Fruit fly (Drosophila melanogaster) whole organism, pupa: ENCODE data around the gene CG18598.

Experiments used
- CG10348 ChIP-seq: fragments of 200-800 bp; sonication (Bioruptor generic); IDR thresholded peaks from 2 replicates; pipeline ENCODE4 v1.3.6; 2022; ENCODE audit warnings: missing biosample characterization, missing genetic modification characterization
- CG12605 ChIP-seq: fragments of 200-800 bp; sonication (Bioruptor generic); IDR thresholded peaks from 2 replicates; pipeline ENCODE4 v1.3.6; 2022; ENCODE audit warnings: missing biosample characterization, missing genetic modification characterization
- CG13204 ChIP-seq: fragments of 200-800 bp; sonication (Bioruptor generic); optimal IDR thresholded peaks from 2 replicates; lab custom pipeline; 2018; ENCODE audit warnings: missing biosample characterization, mild to moderate bottlenecking, missing genetic modification characterization, moderate library complexity
- CG14655 ChIP-seq: fragments of 200-800 bp; sonication (Bioruptor generic); optimal IDR thresholded peaks from 3 replicates; lab custom pipeline; 2017; ENCODE audit warnings: mild to moderate bottlenecking, missing biosample characterization, missing genetic modification reagents, missing genetic modification characterization
- CG15710 ChIP-seq: fragments of 200-800 bp; sonication (Bioruptor generic); optimal IDR thresholded peaks from 2 replicates; lab custom pipeline; 2018; ENCODE audit warnings: missing biosample characterization, mild to moderate bottlenecking, missing genetic modification characterization, moderate library complexity
- CG17806 ChIP-seq: fragments of 200-800 bp; sonication (Bioruptor generic); optimal IDR thresholded peaks from 2 replicates; lab custom pipeline; 2018; ENCODE audit warnings: missing biosample characterization, mild to moderate bottlenecking, missing genetic modification characterization, moderate library complexity
- CG32121 ChIP-seq: fragments of 200-800 bp; sonication (Bioruptor generic); IDR thresholded peaks from 2 replicates; pipeline ENCODE4 v1.3.6; 2022; ENCODE audit warnings: missing biosample characterization, missing genetic modification characterization
- CG34367 ChIP-seq: fragments of 200-800 bp; sonication (Bioruptor generic); optimal IDR thresholded peaks from 2 replicates; lab custom pipeline; 2018; ENCODE audit warnings: missing biosample characterization, mild to moderate bottlenecking, missing genetic modification characterization
- CG4496 ChIP-seq: fragments of 200-800 bp; sonication (Bioruptor generic); IDR thresholded peaks from 3 replicates; pipeline ENCODE4 v1.3.6; 2022; ENCODE audit warnings: missing biosample characterization, missing genetic modification characterization
- CG8159 ChIP-seq: fragments of 200-800 bp; sonication (Bioruptor generic); optimal IDR thresholded peaks from 3 replicates; lab custom pipeline; 2018; ENCODE audit warnings: missing biosample characterization, mild to moderate bottlenecking, missing genetic modification characterization, moderate library complexity
- CG8301 ChIP-seq: fragments of 200-800 bp; sonication (Bioruptor generic); optimal IDR thresholded peaks from 2 replicates; lab custom pipeline; 2018; ENCODE audit warnings: missing biosample characterization, mild to moderate bottlenecking, missing genetic modification characterization
- CG9948 ChIP-seq: fragments of 200-800 bp; sonication (Bioruptor generic); optimal IDR thresholded peaks from 2 replicates; lab custom pipeline; 2018; ENCODE audit warnings: missing biosample characterization, mild to moderate bottlenecking, missing genetic modification characterization, moderate library complexity
- D1 ChIP-seq: fragments of 200-800 bp; sonication (Bioruptor generic); optimal IDR thresholded peaks from 2 replicates; lab custom pipeline; 2018; ENCODE audit warnings: missing biosample characterization, mild to moderate bottlenecking, missing genetic modification characterization, moderate library complexity
- EcR ChIP-seq: fragments of 200-800 bp; sonication (Bioruptor generic); optimal IDR thresholded peaks from 3 replicates; lab custom pipeline; 2019; ENCODE audit warnings: missing biosample characterization, missing genetic modification characterization, mild to moderate bottlenecking, moderate library complexity, missing genetic modification reagents
- Ets98B ChIP-seq: fragments of 200-800 bp; sonication (Bioruptor generic); IDR thresholded peaks from 2 replicates; pipeline ENCODE4 v1.3.6; 2022; ENCODE audit warnings: missing biosample characterization, missing genetic modification characterization
- Pif1A ChIP-seq: fragments of 200-800 bp; sonication (Bioruptor generic); optimal IDR thresholded peaks from 3 replicates; lab custom pipeline; 2016; ENCODE audit warnings: missing biosample characterization, missing genetic modification characterization
- Pif1B ChIP-seq: fragments of 200-800 bp; sonication (Bioruptor generic); optimal IDR thresholded peaks from 3 replicates; lab custom pipeline; 2016; ENCODE audit warnings: missing biosample characterization, missing genetic modification characterization
- Snoo ChIP-seq: fragments of 200-800 bp; sonication (Bioruptor generic); optimal IDR thresholded peaks from 3 replicates; lab custom pipeline; 2017; ENCODE audit warnings: missing biosample characterization, mild to moderate bottlenecking, missing genetic modification characterization, inconsistent platforms
- fd96Ca ChIP-seq: fragments of 200-800 bp; sonication (Bioruptor generic); IDR thresholded peaks from 3 replicates; pipeline ENCODE4 v1.3.6; 2022; ENCODE audit warnings: missing biosample characterization, missing genetic modification characterization
- gl ChIP-seq: fragments of 200-800 bp; sonication (Bioruptor generic); optimal IDR thresholded peaks from 2 replicates; lab custom pipeline; 2018; ENCODE audit warnings: missing biosample characterization, mild to moderate bottlenecking, missing genetic modification characterization
- rn ChIP-seq: fragments of 200-800 bp; sonication (Bioruptor generic); IDR thresholded peaks from 2 replicates; pipeline ENCODE4 v1.3.6; 2022; ENCODE audit warnings: missing biosample characterization, missing genetic modification characterization

Gene CG18598

dm6 chr3R:18244171-18245043 is 6.5 kb upstream of the CG18598 start:
- no peak for TF ChIP-seq D1 (tag; lab: Kevin White, UChicago)
- peak; percentile 61 for TF ChIP-seq Ets98B
- TF ChIP-seq CG32121 (GFP tag; lab: Robert Waterston, UW): peak; percentile 36; the same call in 1 of the 2 replicates
- TF ChIP-seq Snoo (tag; lab: Kevin White, UChicago): peak; percentile 31
- TF ChIP-seq CG10348 (GFP tag; lab: Robert Waterston, UW): no peak
- peak; percentile 87 for TF ChIP-seq CG13204
- no peak for TF ChIP-seq CG15710
- TF ChIP-seq CG34367: no peak
- TF ChIP-seq Pif1B (GFP tag; lab: Kevin White, UChicago): peak; percentile 2
- TF ChIP-seq fd96Ca (GFP tag; lab: Robert Waterston, UW): peak; percentile 39; the same call in 1 of the 3 replicates
- no peak for TF ChIP-seq rn
- peak; percentile 13; the same call in 1 of the 2 replicates for TF ChIP-seq CG12605 (GFP tag; lab: Robert Waterston, UW)
- no peak for TF ChIP-seq CG4496 (GFP tag; lab: Robert Waterston, UW)
- no peak for TF ChIP-seq gl
- TF ChIP-seq EcR (GFP tag; lab: Kevin White, UChicago): peak; percentile 93
- TF ChIP-seq CG14655 (GFP tag; lab: Kevin White, UChicago): no peak
- TF ChIP-seq CG8301 (tag; lab: Kevin White, UChicago): peak; percentile 4
- peak; percentile 19 for TF ChIP-seq Pif1A (GFP tag; lab: Kevin White, UChicago)
- no peak for TF ChIP-seq CG8159 (tag; lab: Kevin White, UChicago)
- no peak for TF ChIP-seq CG9948
- no peak for TF ChIP-seq CG17806 (tag; lab: Kevin White, UChicago)

dm6 chr3R:18245044-18245596 is 5.8 kb upstream of the CG18598 start:
- 0 out of 3 replicates have a peak, but pooled peaks have one; percentile 9 for TF ChIP-seq CG4496 (GFP tag; lab: Robert Waterston, UW)
- TF ChIP-seq EcR (GFP tag; lab: Kevin White, UChicago): no peak
- no peak for TF ChIP-seq Snoo (tag; lab: Kevin White, UChicago)

DNA sequence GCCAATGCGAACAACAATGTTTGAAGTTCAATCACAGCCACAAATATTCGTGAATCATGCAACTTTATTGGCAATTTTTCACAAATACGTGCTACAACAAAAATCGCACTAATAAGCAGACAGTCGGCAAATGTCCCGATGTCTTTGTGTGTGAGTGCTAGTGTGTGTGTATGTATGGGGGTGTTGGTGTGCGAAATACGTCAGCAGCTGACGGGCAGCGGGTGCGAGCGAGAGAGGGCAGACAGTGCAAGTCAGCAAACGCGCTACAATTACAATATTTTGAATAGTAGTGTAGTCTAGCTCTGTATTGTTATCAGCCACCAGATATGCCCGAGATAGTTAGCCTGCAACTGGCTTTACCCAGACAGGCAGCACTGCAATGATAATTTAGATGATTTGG is 4.9 kb upstream of the CG18598 start:
- TF ChIP-seq gl: no peak
- no peak for TF ChIP-seq CG4496 (GFP tag; lab: Robert Waterston, UW)
- TF ChIP-seq Pif1B (GFP tag; lab: Kevin White, UChicago): no peak
- no peak for TF ChIP-seq CG10348 (GFP tag; lab: Robert Waterston, UW)
- TF ChIP-seq CG8159 (tag; lab: Kevin White, UChicago): no peak
- TF ChIP-seq CG9948: no peak
- TF ChIP-seq CG13204: no peak
- TF ChIP-seq Snoo (tag; lab: Kevin White, UChicago): no peak
- no peak for TF ChIP-seq CG34367
- no peak for TF ChIP-seq CG8301 (tag; lab: Kevin White, UChicago)
- no peak for TF ChIP-seq rn
- TF ChIP-seq, all 21 proteins: peak for 0

DNA sequence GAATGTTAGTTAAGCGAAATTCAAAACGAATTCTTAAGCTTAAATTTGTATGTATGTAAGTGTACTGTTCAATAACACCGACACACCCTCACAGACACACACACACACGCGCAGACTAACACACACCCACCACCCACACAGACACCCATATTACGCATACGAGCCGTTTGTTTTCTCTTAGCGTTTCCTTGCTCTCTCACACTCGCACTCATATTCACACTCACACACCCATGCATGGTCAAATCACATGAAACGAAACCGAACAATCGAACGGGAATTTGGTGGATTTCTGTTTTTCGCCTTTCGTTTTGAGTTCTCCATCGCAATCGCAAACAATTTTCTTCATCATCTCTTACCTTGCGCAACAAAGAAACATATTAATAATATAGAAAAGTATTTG is 1.6 kb upstream of the CG18598 start:
- TF ChIP-seq EcR (GFP tag; lab: Kevin White, UChicago): no peak
- peak; percentile 4; the same call in 1 of the 2 replicates for TF ChIP-seq Ets98B

dm6 chr3R:18251876-18252275 is 961 bp downstream of the CG18598 start:
- TF ChIP-seq CG4496 (GFP tag; lab: Robert Waterston, UW): no peak
- TF ChIP-seq CG13204: no peak
- TF ChIP-seq EcR (GFP tag; lab: Kevin White, UChicago): no peak
- TF ChIP-seq CG8159 (tag; lab: Kevin White, UChicago): no peak
- no peak for TF ChIP-seq Ets98B
- TF ChIP-seq CG8301 (tag; lab: Kevin White, UChicago): no peak
- no peak for TF ChIP-seq CG10348 (GFP tag; lab: Robert Waterston, UW)
- no peak for TF ChIP-seq Pif1B (GFP tag; lab: Kevin White, UChicago)
- no peak for TF ChIP-seq CG32121 (GFP tag; lab: Robert Waterston, UW)
- TF ChIP-seq Snoo (tag; lab: Kevin White, UChicago): no peak
- TF ChIP-seq CG14655 (GFP tag; lab: Kevin White, UChicago): no peak
- no peak for TF ChIP-seq rn
- no peak for TF ChIP-seq CG34367

DNA sequence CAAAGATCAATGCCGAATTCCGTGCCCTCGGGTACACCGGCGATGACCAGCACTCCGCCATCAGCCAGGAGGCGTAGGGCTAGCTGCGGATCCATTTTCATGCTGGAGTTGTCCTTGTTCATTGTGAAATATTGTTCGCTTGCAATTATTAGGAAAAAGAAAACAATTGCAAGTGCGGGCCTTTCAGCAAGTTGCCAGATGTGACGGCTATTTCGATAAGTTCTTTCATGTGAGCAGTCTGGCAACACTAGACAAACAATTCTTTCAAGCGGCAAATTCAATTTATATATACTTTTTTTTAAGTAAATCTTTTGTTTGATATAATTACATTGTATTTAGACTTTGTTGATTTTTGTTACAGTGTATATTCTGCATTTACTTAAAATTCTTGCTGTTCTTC is 1.7 kb downstream of the CG18598 start, which contains the start of gene CG12320:
Gene CG12320 (minus strand): TSS at position 157 of the 400 bp plus-strand sequence.
- TF ChIP-seq CG4496 (GFP tag; lab: Robert Waterston, UW) (no peak), rn (no peak), Snoo (tag; lab: Kevin White, UChicago) (no peak), CG34367 (no peak), Pif1B (GFP tag; lab: Kevin White, UChicago) (no peak), Ets98B (no peak), CG14655 (GFP tag; lab: Kevin White, UChicago) (no peak), CG10348 (GFP tag; lab: Robert Waterston, UW) (no peak), CG17806 (tag; lab: Kevin White, UChicago) (no peak), gl (no peak), CG32121 (GFP tag; lab: Robert Waterston, UW) (no peak), CG9948 (no peak), CG8301 (tag; lab: Kevin White, UChicago) (no peak), CG15710 (no peak), Pif1A (GFP tag; lab: Kevin White, UChicago) (no peak), CG12605 (GFP tag; lab: Robert Waterston, UW) (no peak), D1 (tag; lab: Kevin White, UChicago) (no peak), CG8159 (tag; lab: Kevin White, UChicago) (no peak)
